Fruit fly (Drosophila melanogaster): ENCODE results near the gene Nt5a.

The Nt5a gene

DNA sequence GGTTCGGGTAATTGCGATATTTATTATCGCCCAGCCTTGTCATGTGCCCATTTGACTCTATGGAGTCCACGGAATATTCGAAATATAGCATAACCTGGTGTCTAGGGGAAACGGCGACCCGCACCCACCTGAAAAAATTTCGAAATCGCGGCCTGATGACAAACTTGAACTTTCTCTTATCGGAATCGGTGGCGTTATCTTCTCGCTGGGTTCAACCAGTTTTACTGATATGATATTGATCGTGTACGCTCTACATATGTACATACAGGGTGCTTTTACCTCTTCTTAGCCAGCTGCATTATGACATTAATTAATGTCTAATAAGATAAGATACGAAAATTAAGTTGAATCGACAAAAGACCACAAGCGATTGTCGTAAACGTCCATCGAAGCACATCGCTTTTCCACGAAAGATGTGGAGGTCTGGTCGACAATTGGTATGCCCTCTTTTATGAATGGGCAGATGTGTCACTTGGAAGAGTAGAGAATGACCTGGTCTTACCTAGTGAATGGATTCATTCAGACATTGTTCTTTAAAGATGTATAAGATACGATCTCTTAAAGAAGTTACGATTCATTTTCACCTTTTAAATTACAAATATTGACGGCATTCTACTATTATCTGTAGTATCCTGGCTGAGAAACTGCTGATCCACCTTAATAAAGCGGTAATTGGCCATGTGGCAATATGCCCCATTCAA lies 13.2 kb upstream of the Nt5a start:
- TF ChIP-seq CG32772 (GFP tag; IDR thresholded peaks at IDR 0.05) (no peak), CG7786 (GFP tag; optimal IDR thresholded peaks at IDR 0.05) (no peak), CG11247 (GFP tag; IDR thresholded peaks at IDR 0.05) (no peak), jigr1 (GFP tag; IDR thresholded peaks at IDR 0.05) (no peak), CG11723 (GFP tag; optimal IDR thresholded peaks at IDR 0.05) (no peak), Nf-YC (tag; optimal IDR thresholded peaks at IDR 0.05) (no peak), usp (GFP tag; optimal IDR thresholded peaks at IDR 0.05) (no peak), luna (GFP tag; optimal IDR thresholded peaks at IDR 0.05) (no peak), H2.0 (GFP tag; IDR thresholded peaks at IDR 0.05) (no peak), tgo (GFP tag; IDR thresholded peaks at IDR 0.05) (no peak), CG5245 (GFP tag; optimal IDR thresholded peaks at IDR 0.05) (no peak), sisA (GFP tag; IDR thresholded peaks at IDR 0.05) (no peak), CG11085 (GFP tag; IDR thresholded peaks at IDR 0.05) (no peak), pho (GFP tag; optimal IDR thresholded peaks at IDR 0.05) (no peak), CG7928 (GFP tag; optimal IDR thresholded peaks at IDR 0.05) (no peak), fd102C (GFP tag; optimal IDR thresholded peaks at IDR 0.05) (no peak), sima (GFP tag; optimal IDR thresholded peaks at IDR 0.05) (no peak), CG17359 (tag; optimal IDR thresholded peaks at IDR 0.05) (no peak), CHES-1-like (GFP tag; optimal IDR thresholded peaks at IDR 0.05) (no peak), Sry-δ (GFP tag; optimal IDR thresholded peaks at IDR 0.05) (no peak), Dip2 (GFP tag; IDR thresholded peaks at IDR 0.05) (no peak), ash1 (GFP tag; optimal IDR thresholded peaks at IDR 0.05) (no peak), NK7.1 (GFP tag; optimal IDR thresholded peaks at IDR 0.05) (no peak), Fer2 (tag; optimal IDR thresholded peaks at IDR 0.05) (no peak), nau (GFP tag; optimal IDR thresholded peaks at IDR 0.05) (no peak), CG11093 (GFP tag; IDR thresholded peaks at IDR 0.05) (no peak), CG2202 (tag; optimal IDR thresholded peaks at IDR 0.05) (no peak), Blimp-1 (GFP tag; optimal IDR thresholded peaks at IDR 0.05) (no peak), Camta (GFP tag; optimal IDR thresholded peaks at IDR 0.05) (no peak), CG6272 (GFP tag; IDR thresholded peaks at IDR 0.05) (no peak), eyg (GFP tag; optimal IDR thresholded peaks at IDR 0.05) (no peak), pnt (GFP tag; optimal IDR thresholded peaks at IDR 0.05) (no peak), BtbVII (GFP tag; optimal IDR thresholded peaks at IDR 0.05) (no peak), CG3065 (GFP tag; optimal IDR thresholded peaks at IDR 0.05) (no peak), CG4360 (GFP tag; IDR thresholded peaks at IDR 0.05) (no peak), row (GFP tag; IDR thresholded peaks at IDR 0.05) (peak; percentile 48), CG7372 (GFP tag; IDR thresholded peaks at IDR 0.05) (no peak), CG30403 (GFP tag; optimal IDR thresholded peaks at IDR 0.05) (peak; percentile 28), CG12155 (GFP tag; optimal IDR thresholded peaks at IDR 0.05) (no peak), CG11695 (GFP tag; IDR thresholded peaks at IDR 0.05) (no peak), CG11560 (tag; IDR thresholded peaks at IDR 0.05) (no peak), CG3407 (GFP tag; optimal IDR thresholded peaks at IDR 0.05) (no peak), Sry-β (GFP tag; optimal IDR thresholded peaks at IDR 0.05) (no peak), D19A (tag; optimal IDR thresholded peaks at IDR 0.05) (peak; percentile 42), CG7357 (GFP tag; IDR thresholded peaks at IDR 0.05) (no peak), en (GFP tag; optimal IDR thresholded peaks at IDR 0.05) (no peak), CG30020 (tag; optimal IDR thresholded peaks at IDR 0.05) (no peak), CG2712 (tag; optimal IDR thresholded peaks at IDR 0.05) (peak; percentile 2), wek (GFP tag; optimal IDR thresholded peaks at IDR 0.05) (no peak), lov (optimal IDR thresholded peaks at IDR 0.05) (no peak), lov (GFP tag; IDR thresholded peaks at IDR 0.05) (no peak), jumu (GFP tag; optimal IDR thresholded peaks at IDR 0.05) (no peak), CG8944 (GFP tag; optimal IDR thresholded peaks at IDR 0.05) (no peak)
